Fruit fly (Drosophila melanogaster) whole organism, prepupa: Measurements from ENCODE around the gene Smu1.

Experiments
- Blimp-1 ChIP-seq: fragments of 200-800 bp; sonication (Bioruptor generic); optimal IDR thresholded peaks from 3 replicates; lab custom pipeline; 2017; ENCODE audit warnings: missing biosample characterization, missing genetic modification characterization, mild to moderate bottlenecking, moderate library complexity, missing genetic modification reagents
- CG10631 ChIP-seq: fragments of 200-800 bp; sonication (Bioruptor generic); optimal IDR thresholded peaks from 2 replicates; lab custom pipeline; 2016; ENCODE audit warnings: missing biosample characterization, missing genetic modification characterization
- CG11294 ChIP-seq: fragments of 200-800 bp; sonication (Bioruptor generic); IDR thresholded peaks from 2 replicates; pipeline ENCODE4 v1.3.6; 2022; ENCODE audit warnings: missing biosample characterization, missing genetic modification characterization
- CG11762 ChIP-seq: fragments of 200-800 bp; sonication (Bioruptor generic); optimal IDR thresholded peaks from 3 replicates; lab custom pipeline; 2016; ENCODE audit warnings: missing biosample characterization, missing genetic modification characterization; ENCODE audit not compliant: insufficient read depth
- CG11902 ChIP-seq: fragments of 200-800 bp; sonication (Bioruptor generic); optimal IDR thresholded peaks from 3 replicates; lab custom pipeline; 2016; ENCODE audit warnings: missing biosample characterization, missing genetic modification characterization
- CG15336 ChIP-seq: fragments of 200-800 bp; sonication (Bioruptor generic); IDR thresholded peaks from 2 replicates; pipeline ENCODE4 v1.3.6; 2022; ENCODE audit warnings: missing biosample characterization, missing genetic modification characterization
- CG16779 ChIP-seq: fragments of 200-800 bp; sonication (Bioruptor generic); optimal IDR thresholded peaks from 3 replicates; lab custom pipeline; 2017; ENCODE audit warnings: missing biosample characterization, mild to moderate bottlenecking, missing genetic modification characterization
- CG3032 ChIP-seq: fragments of 200-800 bp; optimal IDR thresholded peaks from 2 replicates; lab custom pipeline; 2019; ENCODE audit warnings: missing biosample characterization, mild to moderate bottlenecking, missing genetic modification characterization, moderate library complexity
- CG31627 ChIP-seq: fragments of 200-800 bp; sonication (Bioruptor generic); optimal IDR thresholded peaks from 3 replicates; lab custom pipeline; 2016; ENCODE audit warnings: missing biosample characterization, missing genetic modification characterization
- CG32006 ChIP-seq: fragments of 200-800 bp; sonication (Bioruptor generic); optimal IDR thresholded peaks from 3 replicates; lab custom pipeline; 2017; ENCODE audit warnings: missing biosample characterization, mild to moderate bottlenecking, missing genetic modification characterization
- CG34406 ChIP-seq: fragments of 200-800 bp; sonication (Bioruptor generic); optimal IDR thresholded peaks from 3 replicates; lab custom pipeline; 2016; ENCODE audit warnings: missing biosample characterization, missing genetic modification characterization
- CG3919 ChIP-seq: fragments of 200-800 bp; sonication (Bioruptor generic); optimal IDR thresholded peaks from 3 replicates; lab custom pipeline; 2016; ENCODE audit warnings: missing biosample characterization, missing genetic modification characterization
- CG4318 ChIP-seq: fragments of 200-800 bp; sonication (Bioruptor generic); optimal IDR thresholded peaks from 3 replicates; lab custom pipeline; 2017; ENCODE audit warnings: missing biosample characterization, mild to moderate bottlenecking, missing genetic modification characterization
- CG6163 ChIP-seq: fragments of 200-800 bp; sonication (Bioruptor generic); IDR thresholded peaks from 3 replicates; pipeline ENCODE4 v1.3.6; 2022; ENCODE audit warnings: missing biosample characterization, missing genetic modification characterization
- CG6276 ChIP-seq: fragments of 200-800 bp; sonication (Bioruptor generic); optimal IDR thresholded peaks from 2 replicates; lab custom pipeline; 2017; ENCODE audit warnings: missing biosample characterization, mild to moderate bottlenecking, missing genetic modification characterization
- CG6792 ChIP-seq: fragments of 200-800 bp; sonication (Bioruptor generic); optimal IDR thresholded peaks from 3 replicates; lab custom pipeline; 2016; ENCODE audit warnings: missing biosample characterization, missing genetic modification characterization
- CG6808 ChIP-seq: fragments of 200-800 bp; sonication (Bioruptor generic); optimal IDR thresholded peaks from 3 replicates; lab custom pipeline; 2017; ENCODE audit warnings: missing biosample characterization, missing genetic modification characterization, mild to moderate bottlenecking, moderate library complexity, missing genetic modification reagents
- CG6854 ChIP-seq: fragments of 200-800 bp; sonication (Bioruptor generic); optimal IDR thresholded peaks from 2 replicates; lab custom pipeline; 2017; ENCODE audit warnings: missing biosample characterization, mild to moderate bottlenecking, missing genetic modification characterization
- CG8119 ChIP-seq: fragments of 200-800 bp; sonication (Bioruptor generic); IDR thresholded peaks from 3 replicates; pipeline ENCODE4 v1.3.6; 2022; ENCODE audit warnings: missing biosample characterization, missing genetic modification characterization
- CG8319 ChIP-seq: fragments of 200-800 bp; sonication (Bioruptor generic); optimal IDR thresholded peaks from 3 replicates; lab custom pipeline; 2016; ENCODE audit warnings: missing biosample characterization, missing genetic modification characterization
- CG8632 ChIP-seq: fragments of 200-800 bp; sonication (Bioruptor generic); optimal IDR thresholded peaks from 3 replicates; lab custom pipeline; 2016; ENCODE audit warnings: missing biosample characterization, missing genetic modification characterization
- Eip78C ChIP-seq: fragments of 200-800 bp; sonication (Bioruptor generic); peaks from one replicate; lab custom pipeline; 2016; ENCODE audit warnings: missing biosample characterization, missing genetic modification characterization
- Ets21C ChIP-seq: fragments of 200-800 bp; sonication (Bioruptor generic); optimal IDR thresholded peaks from 3 replicates; lab custom pipeline; 2016; ENCODE audit warnings: missing biosample characterization, missing genetic modification characterization
- Ets96B ChIP-seq: fragments of 200-800 bp; optimal IDR thresholded peaks from 2 replicates; lab custom pipeline; 2019; ENCODE audit warnings: missing biosample characterization, mild to moderate bottlenecking, missing genetic modification characterization, moderate library complexity
- Gug ChIP-seq: fragments of 200-800 bp; sonication (Bioruptor generic); IDR thresholded peaks from 2 replicates; pipeline ENCODE4 v1.3.6; 2022; ENCODE audit warnings: missing biosample characterization, missing genetic modification characterization
- Hr38 ChIP-seq: sonication (Bioruptor generic); optimal IDR thresholded peaks from 2 replicates; lab custom pipeline; 2016; ENCODE audit warnings: missing biosample characterization, missing genetic modification characterization
- Hr39 ChIP-seq: fragments of 200-800 bp; sonication (Bioruptor generic); optimal IDR thresholded peaks from 2 replicates; lab custom pipeline; 2016; ENCODE audit warnings: missing biosample characterization, missing genetic modification characterization
- Met ChIP-seq: fragments of 200-800 bp; sonication (Bioruptor generic); optimal IDR thresholded peaks from 3 replicates; lab custom pipeline; 2016; ENCODE audit warnings: missing biosample characterization, missing genetic modification characterization
- Smox ChIP-seq: fragments of 200-800 bp; sonication (Bioruptor generic); optimal IDR thresholded peaks from 3 replicates; lab custom pipeline; 2016; ENCODE audit warnings: missing biosample characterization, missing genetic modification characterization
- Sox102F ChIP-seq: fragments of 200-800 bp; sonication (Bioruptor generic); optimal IDR thresholded peaks from 2 replicates; lab custom pipeline; 2016; ENCODE audit warnings: missing biosample characterization, mild to moderate bottlenecking, missing genetic modification characterization
- Sox14 ChIP-seq: fragments of 200-800 bp; sonication (Bioruptor generic); optimal IDR thresholded peaks from 3 replicates; lab custom pipeline; 2016; ENCODE audit warnings: missing biosample characterization, missing genetic modification characterization
- Sox15 ChIP-seq: fragments of 200-800 bp; sonication (Bioruptor generic); optimal IDR thresholded peaks from 3 replicates; lab custom pipeline; 2016; ENCODE audit warnings: missing biosample characterization, missing genetic modification characterization
- achi ChIP-seq: fragments of 200-800 bp; sonication (Bioruptor generic); optimal IDR thresholded peaks from 3 replicates; lab custom pipeline; 2016; ENCODE audit warnings: missing biosample characterization, missing genetic modification characterization
- acj6 ChIP-seq: fragments of 200-800 bp; sonication (Bioruptor generic); optimal IDR thresholded peaks from 3 replicates; lab custom pipeline; 2016; ENCODE audit warnings: missing biosample characterization, missing genetic modification characterization
- cyc ChIP-seq: fragments of 200-800 bp; sonication (Bioruptor generic); optimal IDR thresholded peaks from 3 replicates; lab custom pipeline; 2016; ENCODE audit warnings: missing biosample characterization, missing genetic modification characterization
- dsx ChIP-seq: fragments of 200-800 bp; optimal IDR thresholded peaks from 3 replicates; lab custom pipeline; 2019; ENCODE audit warnings: missing biosample characterization, mild to moderate bottlenecking, missing genetic modification characterization, moderate library complexity; ENCODE audit not compliant: poor library complexity, severe bottlenecking
- eg ChIP-seq: fragments of 200-800 bp; sonication (Bioruptor generic); IDR thresholded peaks from 3 replicates; pipeline ENCODE4 v1.3.6; 2022; ENCODE audit warnings: missing biosample characterization, missing genetic modification characterization
- fd59A ChIP-seq: fragments of 200-800 bp; sonication (Bioruptor generic); optimal IDR thresholded peaks from 2 replicates; lab custom pipeline; 2017; ENCODE audit warnings: missing biosample characterization, mild to moderate bottlenecking, missing genetic modification characterization, missing genetic modification reagents
- fd85E ChIP-seq: fragments of 200-800 bp; sonication (Bioruptor generic); optimal IDR thresholded peaks from 3 replicates; lab custom pipeline; 2016; ENCODE audit warnings: missing biosample characterization, missing genetic modification characterization
- fkh ChIP-seq: fragments of 200-800 bp; sonication (Bioruptor generic); optimal IDR thresholded peaks from 3 replicates; lab custom pipeline; 2017; ENCODE audit warnings: missing biosample characterization, mild to moderate bottlenecking, missing genetic modification characterization, moderate library complexity
- lz ChIP-seq: fragments of 200-800 bp; sonication (Bioruptor generic); optimal IDR thresholded peaks from 3 replicates; lab custom pipeline; 2016; ENCODE audit warnings: missing biosample characterization, missing genetic modification characterization
- net ChIP-seq: fragments of 200-800 bp; sonication (Bioruptor generic); optimal IDR thresholded peaks from 3 replicates; lab custom pipeline; 2016; ENCODE audit warnings: missing biosample characterization, missing genetic modification characterization
- salr ChIP-seq, 2 experiments: fragments of 200-800 bp; sonication (Bioruptor generic); optimal IDR thresholded peaks; 3 replicates each; lab custom pipeline; 2016 to 2018; ENCODE audit warnings: missing biosample characterization in 2 of 2, missing genetic modification characterization in 2 of 2, mild to moderate bottlenecking in 1 of 2
- spab ChIP-seq: fragments of 200-800 bp; sonication (Bioruptor generic); optimal IDR thresholded peaks from 2 replicates; lab custom pipeline; 2017; ENCODE audit warnings: missing biosample characterization, mild to moderate bottlenecking, missing genetic modification characterization, missing genetic modification reagents
- ss ChIP-seq, 2 experiments: fragments of 200-800 bp; sonication (Bioruptor generic); optimal IDR thresholded peaks; 2 replicates in 1 of 2; 3 replicates in 1 of 2; lab custom pipeline; 2017 to 2018; ENCODE audit warnings: mild to moderate bottlenecking in 2 of 2, missing biosample characterization in 2 of 2, missing genetic modification characterization in 2 of 2, moderate library complexity in 1 of 2
- svp ChIP-seq: fragments of 200-800 bp; sonication (Bioruptor generic); peaks from one replicate; lab custom pipeline; 2016; ENCODE audit warnings: missing biosample characterization, missing genetic modification characterization
- vri ChIP-seq: fragments of 200-800 bp; sonication (Bioruptor generic); optimal IDR thresholded peaks from 3 replicates; lab custom pipeline; 2016; ENCODE audit warnings: missing biosample characterization, mild to moderate bottlenecking, missing genetic modification characterization

Smu1 gene

dm6 chr3R:18998370-18998769 is 17.2 kb upstream of the Smu1 start (continued):
- no peak for TF ChIP-seq Blimp-1
- TF ChIP-seq achi (GFP tag; lab: Kevin White, UChicago) = peak; percentile 47
- TF ChIP-seq CG34406 (GFP tag; lab: Kevin White, UChicago) = no peak
- peak; percentile 6 for TF ChIP-seq CG31627 (GFP tag; lab: Kevin White, UChicago)
- no peak for TF ChIP-seq CG11294 (GFP tag; lab: Robert Waterston, UW)
- no peak for TF ChIP-seq ss (GFP tag; optimal IDR thresholded peaks at IDR 0.05; lab: Kevin White, UChicago)
- no peak for TF ChIP-seq Met (GFP tag; lab: Kevin White, UChicago)

dm6 chr3R:18997388-18998287 is 16.5 kb upstream of the Smu1 start:
- TF ChIP-seq CG15336 (GFP tag; lab: Robert Waterston, UW) = no peak
- TF ChIP-seq CG6276 (GFP tag; lab: Kevin White, UChicago) = no peak
- no peak for TF ChIP-seq CG8119 (GFP tag; lab: Robert Waterston, UW)
- TF ChIP-seq Sox102F (GFP tag; lab: Kevin White, UChicago) = peak; percentile 35
- TF ChIP-seq CG11902 = no peak
- no peak for TF ChIP-seq CG3032
- TF ChIP-seq achi (GFP tag; lab: Kevin White, UChicago) = no peak
- TF ChIP-seq Smox (GFP tag; lab: Kevin White, UChicago) = peak; percentile 38
- TF ChIP-seq CG6808 (GFP tag; lab: Kevin White, UChicago) = no peak
- TF ChIP-seq CG6854 (GFP tag; lab: Kevin White, UChicago) = peak; percentile 56
- TF ChIP-seq acj6 = no peak
- TF ChIP-seq salr (GFP tag; optimal IDR thresholded peaks at IDR 0.05; lab: Kevin White, UChicago) = no peak
- no peak for TF ChIP-seq CG4318 (GFP tag; lab: Kevin White, UChicago)
- no peak for TF ChIP-seq dsx (GFP tag; lab: Kevin White, UChicago)
- no peak for TF ChIP-seq fd59A (GFP tag; lab: Kevin White, UChicago)
- peak; percentile 70 for TF ChIP-seq Eip78C
- peak; percentile 13 for TF ChIP-seq Met (GFP tag; lab: Kevin White, UChicago)
- no peak for TF ChIP-seq fd85E
- peak; percentile 0 for TF ChIP-seq net (GFP tag; lab: Kevin White, UChicago)
- TF ChIP-seq svp (GFP tag; lab: Kevin White, UChicago) = peak; percentile 86
- TF ChIP-seq CG16779 = no peak
- TF ChIP-seq Gug = no peak
- TF ChIP-seq spab (GFP tag; lab: Kevin White, UChicago) = no peak
- TF ChIP-seq CG34406 (GFP tag; lab: Kevin White, UChicago) = peak; percentile 49
- no peak for TF ChIP-seq CG11294 (GFP tag; lab: Robert Waterston, UW)
- TF ChIP-seq CG10631 (GFP tag; lab: Kevin White, UChicago) = no peak
- no peak for TF ChIP-seq CG11762 (GFP tag; lab: Kevin White, UChicago)
- peak; percentile 59 for TF ChIP-seq CG8632 (GFP tag; lab: Kevin White, UChicago)
- no peak for TF ChIP-seq cyc (GFP tag; lab: Kevin White, UChicago)
- TF ChIP-seq Sox15 (GFP tag; lab: Kevin White, UChicago) = no peak
- no peak for TF ChIP-seq lz (GFP tag; lab: Kevin White, UChicago)
- TF ChIP-seq fkh = peak; percentile 96
- TF ChIP-seq CG31627 (GFP tag; lab: Kevin White, UChicago) = no peak
- peak in 1 of 2 experiments; percentile 31 for TF ChIP-seq ss (GFP tag; optimal IDR thresholded peaks at IDR 0.05; lab: Kevin White, UChicago)
- TF ChIP-seq eg (GFP tag; lab: Robert Waterston, UW) = no peak
- TF ChIP-seq Sox14 = no peak
- no peak for TF ChIP-seq vri (GFP tag; lab: Kevin White, UChicago)
- TF ChIP-seq CG8319 (GFP tag; lab: Kevin White, UChicago) = no peak
- TF ChIP-seq CG6792 (GFP tag; lab: Kevin White, UChicago) = peak; percentile 32
- peak; percentile 7; the same call in 1 of the 3 replicates for TF ChIP-seq CG6163 (GFP tag; lab: Robert Waterston, UW)
- TF ChIP-seq CG32006 (GFP tag; lab: Kevin White, UChicago) = no peak
- no peak for TF ChIP-seq Hr38
- no peak for TF ChIP-seq Hr39
- TF ChIP-seq Ets96B (tag; lab: Kevin White, UChicago) = no peak
- no peak for TF ChIP-seq Ets21C (GFP tag; lab: Kevin White, UChicago)
- TF ChIP-seq Blimp-1 = no peak
- TF ChIP-seq CG3919 = no peak
